Worm (Caenorhabditis elegans) whole organism, L3 larva: ENCODE measurements around the gene Y38H8A.2.

Experiments used
- snpc-4 ChIP-seq: fragments of 150-350 bp; optimal IDR thresholded peaks from 2 replicates; lab custom pipeline; 2014; ENCODE audit warnings: missing biosample characterization, missing genetic modification characterization
- unc-62 ChIP-seq: fragments of 150-350 bp; sonication (generic microtip); optimal IDR thresholded peaks from 4 replicates; lab custom pipeline; 2014; ENCODE audit warnings: missing biosample characterization, missing genetic modification reagents, missing genetic modification characterization
- zag-1 ChIP-seq: fragments of 150-350 bp; optimal IDR thresholded peaks from 2 replicates; lab custom pipeline; 2014; ENCODE audit warnings: missing biosample characterization, missing genetic modification characterization

- no peak for TF ChIP-seq zag-1 (tag; lab: Kevin White, UChicago)
- TF ChIP-seq snpc-4 (tag; lab: Kevin White, UChicago) = no peak
- no peak for TF ChIP-seq unc-62
Observed at ce11 chrIV:13487019-13487418, 12.8 kb downstream of the Y38H8A.2 start.
